Worm (Caenorhabditis elegans) whole organism, mixed stage, embryonic: ENCODE results near the gene Y55D5A.1.

Experiments used
- M03D4.4 ChIP-seq: sonication (generic microtip); optimal IDR thresholded peaks from 2 replicates; lab custom pipeline; 2017; ENCODE audit warnings: mild to moderate bottlenecking, missing genetic modification characterization, missing compliant biosample characterization
- bed-3 ChIP-seq: fragments of 200-800 bp; sonication (Bioruptor generic); optimal IDR thresholded peaks from 3 replicates; lab custom pipeline; 2018; ENCODE audit warnings: mild to moderate bottlenecking, missing genetic modification characterization, moderate library complexity, missing compliant biosample characterization
- blmp-1 ChIP-seq: fragments of 150-350 bp; optimal IDR thresholded peaks from 2 replicates; lab custom pipeline; 2014; ENCODE audit warnings: missing biosample characterization, missing genetic modification characterization
- ceh-39 ChIP-seq: fragments of 150-350 bp; optimal IDR thresholded peaks from 2 replicates; lab custom pipeline; 2014; ENCODE audit warnings: missing biosample characterization, missing genetic modification characterization
- ceh-43 ChIP-seq: fragments of 200-800 bp; sonication (Bioruptor generic); optimal IDR thresholded peaks from 2 replicates; lab custom pipeline; 2018; ENCODE audit warnings: mild to moderate bottlenecking, missing genetic modification characterization, moderate library complexity, missing compliant biosample characterization
- ceh-83 ChIP-seq: fragments of 200-800 bp; sonication (Bioruptor generic); optimal IDR thresholded peaks from 2 replicates; lab custom pipeline; 2018; ENCODE audit warnings: mild to moderate bottlenecking, missing genetic modification characterization, missing compliant biosample characterization
- ces-1 ChIP-seq: fragments of 150-350 bp; optimal IDR thresholded peaks from 2 replicates; lab custom pipeline; 2014; ENCODE audit warnings: missing biosample characterization, missing genetic modification reagents, missing genetic modification characterization
- cnd-1 ChIP-seq: fragments of 200-800 bp; sonication (Bioruptor generic); optimal IDR thresholded peaks from 2 replicates; lab custom pipeline; 2018; ENCODE audit warnings: mild to moderate bottlenecking, missing genetic modification characterization, missing compliant biosample characterization
- drap-1 ChIP-seq: fragments of 200-800 bp; sonication (Bioruptor generic); optimal IDR thresholded peaks from 3 replicates; lab custom pipeline; 2018; ENCODE audit warnings: mild to moderate bottlenecking, missing genetic modification characterization, missing compliant biosample characterization
- elt-1 ChIP-seq: sonication (generic microtip); optimal IDR thresholded peaks from 2 replicates; lab custom pipeline; 2017; ENCODE audit warnings: missing genetic modification characterization, mild to moderate bottlenecking, missing compliant biosample characterization, antibody characterized with exemption, moderate library complexity, borderline replicate concordance; ENCODE audit not compliant: insufficient read depth
- elt-3 ChIP-seq: fragments of 150-350 bp; optimal IDR thresholded peaks from 2 replicates; lab custom pipeline; 2014; ENCODE audit warnings: missing biosample characterization, missing genetic modification characterization
- flh-1 ChIP-seq: fragments of 200-800 bp; sonication (Bioruptor generic); optimal IDR thresholded peaks from 2 replicates; lab custom pipeline; 2018; ENCODE audit warnings: mild to moderate bottlenecking, missing genetic modification characterization, moderate library complexity, missing compliant biosample characterization
- ham-2 ChIP-seq: fragments of 200-800 bp; sonication (Bioruptor generic); optimal IDR thresholded peaks from 2 replicates; lab custom pipeline; 2018; ENCODE audit warnings: mild to moderate bottlenecking, missing genetic modification characterization, missing compliant biosample characterization
- hlh-1 ChIP-seq: fragments of 150-350 bp; optimal IDR thresholded peaks from 2 replicates; lab custom pipeline; 2014; ENCODE audit warnings: missing biosample characterization, missing genetic modification reagents, missing genetic modification characterization
- lin-13 ChIP-seq: fragments of 150-350 bp; optimal IDR thresholded peaks from 2 replicates; lab custom pipeline; 2014; ENCODE audit warnings: missing biosample characterization, missing genetic modification characterization
- lin-32 ChIP-seq: fragments of 200-800 bp; sonication (Bioruptor generic); optimal IDR thresholded peaks from 2 replicates; lab custom pipeline; 2018; ENCODE audit warnings: mild to moderate bottlenecking, missing genetic modification characterization, missing compliant biosample characterization
- lsy-2 ChIP-seq: fragments of 150-350 bp; optimal IDR thresholded peaks from 2 replicates; lab custom pipeline; 2014; ENCODE audit warnings: missing biosample characterization, missing genetic modification characterization
- mab-5 ChIP-seq: fragments of 150-350 bp; optimal IDR thresholded peaks from 2 replicates; lab custom pipeline; 2014; ENCODE audit warnings: missing biosample characterization, missing genetic modification characterization
- mep-1 ChIP-seq: fragments of 150-350 bp; optimal IDR thresholded peaks from 2 replicates; lab custom pipeline; 2017; ENCODE audit warnings: missing biosample characterization, missing genetic modification reagents, missing genetic modification characterization, inconsistent platforms
- mls-2 ChIP-seq: sonication (generic microtip); optimal IDR thresholded peaks from 2 replicates; lab custom pipeline; 2016; ENCODE audit warnings: mild to moderate bottlenecking, missing genetic modification characterization, moderate library complexity, missing compliant biosample characterization
- nhr-12 ChIP-seq: fragments of 150-350 bp; optimal IDR thresholded peaks from 2 replicates; lab custom pipeline; 2014; ENCODE audit warnings: missing biosample characterization, missing genetic modification characterization
- nhr-2 ChIP-seq: fragments of 150-350 bp; optimal IDR thresholded peaks from 2 replicates; lab custom pipeline; 2014; ENCODE audit warnings: missing biosample characterization, missing genetic modification characterization
- nhr-237 ChIP-seq: fragments of 150-350 bp; optimal IDR thresholded peaks from 2 replicates; lab custom pipeline; 2014; ENCODE audit warnings: missing biosample characterization, missing genetic modification characterization
- nhr-28 ChIP-seq: fragments of 150-350 bp; optimal IDR thresholded peaks from 2 replicates; lab custom pipeline; 2014; ENCODE audit warnings: missing biosample characterization, missing genetic modification characterization
- nhr-76 ChIP-seq: sonication (generic microtip); optimal IDR thresholded peaks from 2 replicates; lab custom pipeline; 2017; ENCODE audit warnings: missing biosample characterization, missing genetic modification characterization
- pha-4 ChIP-seq: fragments of 150-350 bp; optimal IDR thresholded peaks from 2 replicates; lab custom pipeline; 2018; ENCODE audit warnings: missing biosample characterization, missing genetic modification reagents, missing genetic modification characterization
- sem-2 ChIP-seq: fragments of 200-800 bp; sonication (Bioruptor generic); optimal IDR thresholded peaks from 2 replicates; lab custom pipeline; 2018; ENCODE audit warnings: mild to moderate bottlenecking, missing genetic modification characterization, missing compliant biosample characterization
- snpc-4 ChIP-seq: fragments of 150-350 bp; optimal IDR thresholded peaks from 2 replicates; lab custom pipeline; 2014; ENCODE audit warnings: missing biosample characterization, missing genetic modification characterization
- sptf-1 ChIP-seq: sonication (generic microtip); optimal IDR thresholded peaks from 2 replicates; lab custom pipeline; 2017; ENCODE audit warnings: mild to moderate bottlenecking, missing genetic modification characterization, moderate library complexity, missing compliant biosample characterization
- tbx-8 ChIP-seq: fragments of 200-800 bp; sonication (Bioruptor generic); optimal IDR thresholded peaks from 2 replicates; lab custom pipeline; 2018; ENCODE audit warnings: mild to moderate bottlenecking, missing genetic modification characterization, moderate library complexity, missing compliant biosample characterization
- unc-120 ChIP-seq: sonication (generic microtip); optimal IDR thresholded peaks from 2 replicates; lab custom pipeline; 2017; ENCODE audit warnings: missing genetic modification characterization, missing compliant biosample characterization; ENCODE audit not compliant: poor library complexity, severe bottlenecking
- unc-39 ChIP-seq: fragments of 150-350 bp; optimal IDR thresholded peaks from 2 replicates; lab custom pipeline; 2014; ENCODE audit warnings: missing biosample characterization, missing genetic modification characterization
- unc-62 ChIP-seq: fragments of 150-350 bp; optimal IDR thresholded peaks from 2 replicates; lab custom pipeline; 2014; ENCODE audit warnings: missing biosample characterization, missing genetic modification reagents, missing genetic modification characterization
- zip-8 ChIP-seq: fragments of 150-350 bp; optimal IDR thresholded peaks from 2 replicates; lab custom pipeline; 2014; ENCODE audit warnings: missing biosample characterization, missing genetic modification characterization
- ztf-11 ChIP-seq: fragments of 150-350 bp; optimal IDR thresholded peaks from 2 replicates; lab custom pipeline; 2014; ENCODE audit warnings: missing biosample characterization, missing genetic modification characterization

Y55D5A.1 gene

DNA sequence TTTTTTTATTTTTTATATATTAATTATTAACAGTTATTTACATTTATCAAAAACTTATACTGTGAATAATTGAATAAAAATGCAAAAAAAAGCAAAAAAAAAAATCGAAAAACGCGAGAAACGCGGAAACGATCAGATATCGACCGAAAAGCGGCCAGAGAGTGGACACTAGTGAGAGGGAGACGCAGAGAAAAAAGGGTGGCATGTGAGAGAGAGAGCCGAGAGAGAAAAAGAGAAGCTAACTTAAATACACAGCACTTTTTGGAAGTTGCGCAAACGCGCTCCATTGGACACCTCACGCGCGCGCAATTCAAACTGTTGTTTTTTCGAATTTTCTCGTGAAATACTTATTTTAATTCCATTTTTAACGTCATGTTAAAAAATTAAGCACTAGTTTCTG is 15.7 kb upstream of the Y55D5A.1 start:
- TF ChIP-seq mls-2 (tag; lab: Kevin White, UChicago) (no peak), unc-62 (GFP tag; lab: Kevin White, UChicago) (no peak), hlh-1 (tag; lab: Kevin White, UChicago) (peak; percentile 18), unc-39 (no peak), ces-1 (peak; percentile 65), ceh-83 (GFP tag; lab: Kevin White, UChicago) (no peak), bed-3 (GFP tag; lab: Kevin White, UChicago) (no peak), blmp-1 (tag; lab: Kevin White, UChicago) (no peak), snpc-4 (tag; lab: Kevin White, UChicago) (no peak), sptf-1 (tag; lab: Kevin White, UChicago) (peak; percentile 52), nhr-237 (tag; lab: Kevin White, UChicago) (peak; percentile 47), elt-3 (tag; lab: Kevin White, UChicago) (no peak), drap-1 (GFP tag; lab: Kevin White, UChicago) (no peak), nhr-28 (no peak), elt-1 (tag; lab: Kevin White, UChicago) (no peak), pha-4 (tag; lab: Kevin White, UChicago) (peak; percentile 49), lsy-2 (tag; lab: Kevin White, UChicago) (peak; percentile 77), mep-1 (peak; percentile 46), ztf-11 (tag; lab: Kevin White, UChicago) (no peak), flh-1 (no peak), mab-5 (tag; lab: Kevin White, UChicago) (no peak), nhr-2 (tag; lab: Kevin White, UChicago) (no peak), ham-2 (GFP tag; lab: Kevin White, UChicago) (peak; percentile 70), nhr-76 (tag; lab: Kevin White, UChicago) (no peak), sem-2 (no peak), lin-13 (peak; percentile 70), M03D4.4 (no peak), lin-32 (GFP tag; lab: Kevin White, UChicago) (no peak), unc-120 (tag; lab: Kevin White, UChicago) (peak; percentile 69), ceh-39 (peak; percentile 7), tbx-8 (GFP tag; lab: Kevin White, UChicago) (no peak), cnd-1 (tag; lab: Kevin White, UChicago) (no peak), zip-8 (tag; lab: Kevin White, UChicago) (no peak), ceh-43 (no peak), nhr-12 (no peak)

DNA sequence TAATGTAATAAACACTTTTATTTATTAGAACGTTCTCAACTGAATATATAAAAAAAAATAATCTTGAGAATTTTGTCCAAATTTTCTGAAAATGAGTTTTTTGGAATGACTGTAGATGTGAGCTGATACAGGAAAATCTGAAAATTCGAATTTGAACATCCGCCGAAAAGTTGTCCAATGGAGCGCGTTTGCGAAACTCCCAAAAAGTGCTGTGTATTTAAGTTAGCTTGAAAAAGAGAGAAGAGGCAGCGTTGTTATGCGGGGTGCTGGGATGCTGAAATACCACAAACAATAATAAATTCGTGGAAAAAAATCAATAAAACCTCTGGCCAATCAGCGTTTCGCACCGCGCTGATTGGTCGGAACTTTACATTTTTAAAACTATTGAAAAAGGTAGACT is 12.0 kb upstream of the Y55D5A.1 start:
- no peak for TF ChIP-seq elt-1 (tag; lab: Kevin White, UChicago)
- TF ChIP-seq unc-39: no peak
- TF ChIP-seq tbx-8 (GFP tag; lab: Kevin White, UChicago): no peak
- no peak for TF ChIP-seq mep-1
- no peak for TF ChIP-seq ces-1
- TF ChIP-seq elt-3 (tag; lab: Kevin White, UChicago): no peak
- no peak for TF ChIP-seq nhr-237 (tag; lab: Kevin White, UChicago)
- TF ChIP-seq ceh-39: no peak
- no peak for TF ChIP-seq ztf-11 (tag; lab: Kevin White, UChicago)
- no peak for TF ChIP-seq M03D4.4
- no peak for TF ChIP-seq bed-3 (GFP tag; lab: Kevin White, UChicago)
- no peak for TF ChIP-seq nhr-76 (tag; lab: Kevin White, UChicago)
- TF ChIP-seq ceh-83 (GFP tag; lab: Kevin White, UChicago): no peak
- TF ChIP-seq snpc-4 (tag; lab: Kevin White, UChicago): no peak
- TF ChIP-seq zip-8 (tag; lab: Kevin White, UChicago): no peak
- TF ChIP-seq mab-5 (tag; lab: Kevin White, UChicago): no peak
- no peak for TF ChIP-seq pha-4 (tag; lab: Kevin White, UChicago)
- no peak for TF ChIP-seq nhr-28

DNA sequence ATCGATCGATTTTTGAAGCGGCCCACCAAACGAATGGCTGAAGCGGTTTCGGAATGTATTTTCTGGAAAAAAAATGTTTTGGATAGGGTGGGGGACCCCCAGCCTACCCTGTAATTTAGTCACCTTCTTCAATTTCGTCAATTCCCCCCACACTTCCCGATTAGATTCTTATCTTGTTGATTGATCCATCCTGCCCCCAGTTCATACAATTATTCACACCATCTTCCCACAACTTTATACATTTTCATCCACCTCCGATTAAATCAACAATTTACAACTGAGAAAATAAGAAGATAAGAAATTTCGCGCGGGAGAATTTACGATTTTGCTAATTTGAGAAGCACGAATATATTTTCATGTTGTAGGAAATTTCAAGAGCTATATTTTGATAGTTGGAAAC is 9.2 kb upstream of the Y55D5A.1 start:
- no peak for TF ChIP-seq zip-8 (tag; lab: Kevin White, UChicago)
- no peak for TF ChIP-seq nhr-237 (tag; lab: Kevin White, UChicago)
- peak; percentile 59 for TF ChIP-seq elt-1 (tag; lab: Kevin White, UChicago)
- no peak for TF ChIP-seq ceh-43
- TF ChIP-seq ces-1: no peak
- TF ChIP-seq unc-62 (GFP tag; lab: Kevin White, UChicago): no peak
